Fruit fly (Drosophila melanogaster) whole organism, embryonic: ENCODE measurements around the gene sno.

Experiments used
- Atf-2 ChIP-seq: fragments of 200-800 bp; sonication (Bioruptor generic); optimal IDR thresholded peaks from 2 replicates; lab custom pipeline; 2016; ENCODE audit warnings: missing biosample characterization, missing genetic modification characterization
- Bteb2 ChIP-seq: fragments of 200-800 bp; sonication (Bioruptor generic); optimal IDR thresholded peaks from 2 replicates; lab custom pipeline; 2016; ENCODE audit warnings: missing biosample characterization, missing genetic modification characterization
- C15 ChIP-seq: fragments of 200-800 bp; sonication (Bioruptor generic); IDR thresholded peaks from 3 replicates; pipeline ENCODE4 v1.3.6; 2022; ENCODE audit warnings: missing biosample characterization, missing genetic modification characterization
- CG10366 ChIP-seq: fragments of 200-800 bp; sonication (Bioruptor generic); IDR thresholded peaks from 2 replicates; pipeline ENCODE4 v1.3.6; 2022; ENCODE audit warnings: missing biosample characterization, missing genetic modification characterization
- CG10654 ChIP-seq: fragments of 200-800 bp; sonication (Bioruptor generic); optimal IDR thresholded peaks from 2 replicates; lab custom pipeline; 2016; ENCODE audit warnings: missing biosample characterization, missing genetic modification characterization
- CG11085 ChIP-seq: fragments of 200-800 bp; sonication (Bioruptor generic); IDR thresholded peaks from 2 replicates; pipeline ENCODE4 v1.3.6; 2022; ENCODE audit warnings: missing biosample characterization, missing genetic modification characterization
- CG11093 ChIP-seq: fragments of 200-800 bp; sonication (Bioruptor generic); IDR thresholded peaks from 3 replicates; pipeline ENCODE4 v1.3.6; 2022; ENCODE audit warnings: missing biosample characterization, missing genetic modification characterization
- CG11695 ChIP-seq: fragments of 200-800 bp; sonication (Bioruptor generic); IDR thresholded peaks from 3 replicates; pipeline ENCODE4 v1.3.6; 2022; ENCODE audit warnings: missing biosample characterization, missing genetic modification characterization
- CG1233 ChIP-seq: fragments of 200-800 bp; sonication (Bioruptor generic); optimal IDR thresholded peaks from 4 replicates; lab custom pipeline; 2018; ENCODE audit warnings: missing biosample characterization, mild to moderate bottlenecking, missing genetic modification characterization
- CG12744 ChIP-seq: fragments of 200-800 bp; sonication (Bioruptor generic); optimal IDR thresholded peaks from 2 replicates; lab custom pipeline; 2016; ENCODE audit warnings: missing biosample characterization, missing genetic modification characterization
- CG12769 ChIP-seq: fragments of 200-800 bp; sonication (Bioruptor generic); optimal IDR thresholded peaks from 2 replicates; lab custom pipeline; 2019; ENCODE audit warnings: missing biosample characterization, mild to moderate bottlenecking, missing genetic modification characterization, moderate library complexity
- CG16779 ChIP-seq: fragments of 200-800 bp; sonication (Bioruptor generic); IDR thresholded peaks from 2 replicates; pipeline ENCODE4 v1.3.6; 2022; ENCODE audit warnings: missing biosample characterization, missing genetic modification characterization
- CG17802 ChIP-seq: fragments of 200-800 bp; sonication (Bioruptor generic); optimal IDR thresholded peaks from 2 replicates; lab custom pipeline; 2018; ENCODE audit warnings: missing biosample characterization, mild to moderate bottlenecking, missing genetic modification characterization, moderate library complexity
- CG3065 ChIP-seq: fragments of 200-800 bp; sonication (Bioruptor generic); optimal IDR thresholded peaks from 2 replicates; lab custom pipeline; 2016; ENCODE audit warnings: missing biosample characterization, missing genetic modification characterization
- CG33213 ChIP-seq: fragments of 200-800 bp; sonication (Bioruptor generic); optimal IDR thresholded peaks from 3 replicates; lab custom pipeline; 2016; ENCODE audit warnings: missing biosample characterization, missing genetic modification characterization
- CG3838 ChIP-seq: fragments of 200-800 bp; sonication (Bioruptor generic); optimal IDR thresholded peaks from 3 replicates; lab custom pipeline; 2016; ENCODE audit warnings: missing biosample characterization, missing genetic modification characterization
- CG6683 ChIP-seq: fragments of 200-800 bp; sonication (Bioruptor generic); optimal IDR thresholded peaks from 2 replicates; lab custom pipeline; 2017; ENCODE audit warnings: missing biosample characterization, mild to moderate bottlenecking, missing genetic modification characterization, missing genetic modification reagents
- CG7745 ChIP-seq: fragments of 200-800 bp; sonication (Bioruptor generic); optimal IDR thresholded peaks from 2 replicates; lab custom pipeline; 2018; ENCODE audit warnings: missing biosample characterization, mild to moderate bottlenecking, missing genetic modification characterization, moderate library complexity
- CG7786 ChIP-seq: fragments of 200-800 bp; sonication (Bioruptor generic); optimal IDR thresholded peaks from 2 replicates; lab custom pipeline; 2016; ENCODE audit warnings: missing biosample characterization, missing genetic modification characterization
- Camta ChIP-seq: fragments of 200-800 bp; sonication (Bioruptor generic); optimal IDR thresholded peaks from 2 replicates; lab custom pipeline; 2016; ENCODE audit warnings: missing biosample characterization, missing genetic modification characterization
- Dad ChIP-seq: fragments of 200-800 bp; sonication (Bioruptor generic); optimal IDR thresholded peaks from 3 replicates; lab custom pipeline; 2016; ENCODE audit warnings: missing biosample characterization, missing genetic modification characterization
- Doc3 ChIP-seq: fragments of 200-800 bp; sonication (Bioruptor generic); IDR thresholded peaks from 3 replicates; pipeline ENCODE4 v1.3.6; 2022; ENCODE audit warnings: missing biosample characterization, missing genetic modification characterization; ENCODE audit not compliant: partially characterized antibody
- Eip74EF ChIP-seq, 2 experiments: fragments of 200-800 bp in 1 of 2; fragments of >200 bp in 1 of 2; sonication (Bioruptor generic) in 1 of 2; optimal IDR thresholded peaks; 2 replicates each; lab custom pipeline; 2017 to 2019; ENCODE audit warnings: missing biosample characterization in 2 of 2, missing genetic modification characterization in 2 of 2, mild to moderate bottlenecking in 1 of 2, moderate library complexity in 1 of 2
- Gsc ChIP-seq: fragments of 200-800 bp; sonication (Bioruptor generic); IDR thresholded peaks from 2 replicates; pipeline ENCODE4 v1.3.6; 2022; ENCODE audit warnings: missing biosample characterization, missing genetic modification characterization
- Hey ChIP-seq: fragments of 200-800 bp; sonication (Bioruptor generic); optimal IDR thresholded peaks from 3 replicates; lab custom pipeline; 2018; ENCODE audit warnings: missing biosample characterization, mild to moderate bottlenecking, missing genetic modification characterization
- Lpt ChIP-seq: fragments of >200 bp; optimal IDR thresholded peaks from 2 replicates; lab custom pipeline; 2018; ENCODE audit warnings: missing biosample characterization, missing genetic modification characterization
- NC2β ChIP-seq: fragments of 200-800 bp; sonication (Bioruptor generic); optimal IDR thresholded peaks from 2 replicates; lab custom pipeline; 2016; ENCODE audit warnings: missing biosample characterization, missing genetic modification characterization
- NFAT ChIP-seq: fragments of 200-800 bp; sonication (Bioruptor generic); IDR thresholded peaks from 2 replicates; pipeline ENCODE4 v1.3.6; 2022; ENCODE audit warnings: missing biosample characterization, missing genetic modification characterization
- Ptx1 ChIP-seq: fragments of 200-800 bp; sonication (Bioruptor generic); IDR thresholded peaks from 2 replicates; pipeline ENCODE4 v1.3.6; 2022; ENCODE audit warnings: missing biosample characterization, missing genetic modification characterization
- Usf ChIP-seq: fragments of 200-800 bp; sonication (Bioruptor generic); optimal IDR thresholded peaks from 2 replicates; lab custom pipeline; 2017; ENCODE audit warnings: missing genotype, missing biosample characterization, missing genetic modification characterization
- Xrp1 ChIP-seq: fragments of 200-800 bp; sonication (Bioruptor generic); IDR thresholded peaks from 2 replicates; pipeline ENCODE4 v1.3.6; 2022; ENCODE audit warnings: missing biosample characterization, missing genetic modification characterization
- ab ChIP-seq: fragments of 200-800 bp; sonication (Bioruptor generic); optimal IDR thresholded peaks from 2 replicates; lab custom pipeline; 2016; ENCODE audit warnings: missing biosample characterization, missing genetic modification characterization
- btn ChIP-seq: fragments of 200-800 bp; sonication (Bioruptor generic); optimal IDR thresholded peaks from 2 replicates; lab custom pipeline; 2016; ENCODE audit warnings: missing biosample characterization, missing genetic modification characterization
- chinmo ChIP-seq: fragments of 200-800 bp; sonication (Bioruptor generic); IDR thresholded peaks from 4 replicates; pipeline ENCODE4 v1.3.6; 2022; ENCODE audit warnings: missing biosample characterization, missing genetic modification characterization; ENCODE audit not compliant: partially characterized antibody
- ci ChIP-seq: fragments of 200-800 bp; sonication (Bioruptor generic); IDR thresholded peaks from 3 replicates; pipeline ENCODE4 v1.3.6; 2022; ENCODE audit warnings: missing biosample characterization, missing genetic modification characterization
- dysf ChIP-seq: fragments of 200-800 bp; sonication (Bioruptor generic); IDR thresholded peaks from 3 replicates; pipeline ENCODE4 v1.3.6; 2022; ENCODE audit warnings: missing biosample characterization, missing genetic modification characterization
- fru ChIP-seq: fragments of >200 bp; optimal IDR thresholded peaks from 2 replicates; lab custom pipeline; 2017
- grn ChIP-seq: fragments of 200-800 bp; sonication (Bioruptor generic); optimal IDR thresholded peaks from 3 replicates; lab custom pipeline; 2017; ENCODE audit warnings: missing biosample characterization, missing genetic modification characterization
- lab ChIP-seq: fragments of 200-800 bp; sonication (Bioruptor generic); optimal IDR thresholded peaks from 3 replicates; lab custom pipeline; 2017; ENCODE audit warnings: missing biosample characterization, missing genetic modification characterization, mild to moderate bottlenecking, moderate library complexity, missing genetic modification reagents
- nerfin-1 ChIP-seq: fragments of 200-800 bp; sonication (Bioruptor generic); optimal IDR thresholded peaks from 3 replicates; lab custom pipeline; 2019; ENCODE audit warnings: missing biosample characterization, mild to moderate bottlenecking, missing genetic modification characterization, moderate library complexity
- onecut ChIP-seq: fragments of 200-800 bp; sonication (Bioruptor generic); IDR thresholded peaks from 2 replicates; pipeline ENCODE4 v1.3.6; 2022; ENCODE audit warnings: missing biosample characterization, missing genetic modification characterization
- pita ChIP-seq: fragments of 200-800 bp; sonication (Bioruptor generic); optimal IDR thresholded peaks from 2 replicates; lab custom pipeline; 2017; ENCODE audit warnings: missing biosample characterization, mild to moderate bottlenecking, missing genetic modification characterization
- pnt ChIP-seq: fragments of 200-800 bp; sonication (Bioruptor generic); optimal IDR thresholded peaks from 3 replicates; lab custom pipeline; 2016; ENCODE audit warnings: missing biosample characterization, missing genetic modification characterization
- prd ChIP-seq, 3 experiments: fragments of >200 bp in 2 of 3; fragments of 200-800 bp in 1 of 3; sonication (Bioruptor generic) in 1 of 3; optimal IDR thresholded peaks in 2 of 3; IDR thresholded peaks in 1 of 3; 2 replicates in 2 of 3; 3 replicates in 1 of 3; pipeline versions ENCODE4 v1.3.6 to Lab custom; 2017 to 2022; ENCODE audit warnings: missing biosample characterization in 1 of 3, missing genetic modification characterization in 1 of 3
- schlank ChIP-seq: fragments of 200-800 bp; sonication (Bioruptor generic); optimal IDR thresholded peaks from 2 replicates; lab custom pipeline; 2018; ENCODE audit warnings: missing biosample characterization, mild to moderate bottlenecking, missing genetic modification characterization
- sens-2 ChIP-seq: fragments of 200-800 bp; sonication (Bioruptor generic); IDR thresholded peaks from 2 replicates; pipeline ENCODE4 v1.3.6; 2022; ENCODE audit warnings: missing biosample characterization, missing genetic modification characterization
- sna ChIP-seq: fragments of 200-800 bp; sonication (Bioruptor generic); IDR thresholded peaks from 2 replicates; pipeline ENCODE4 v1.3.6; 2022; ENCODE audit warnings: missing biosample characterization, missing genetic modification characterization; ENCODE audit not compliant: partially characterized antibody
- tin ChIP-seq: fragments of 200-800 bp; sonication (Bioruptor generic); optimal IDR thresholded peaks from 3 replicates; lab custom pipeline; 2016; ENCODE audit warnings: missing biosample characterization, missing genetic modification characterization
- ttk ChIP-seq: fragments of 200-800 bp; sonication (Bioruptor generic); IDR thresholded peaks from 2 replicates; pipeline ENCODE4 v2.1.2; 2022; ENCODE audit warnings: missing biosample characterization, missing genetic modification characterization
- z ChIP-seq: fragments of 200-800 bp; sonication (Bioruptor generic); IDR thresholded peaks from 3 replicates; pipeline ENCODE4 v1.3.6; 2022; ENCODE audit warnings: missing biosample characterization, missing genetic modification characterization
- zfh2 ChIP-seq: fragments of 200-800 bp; sonication (Bioruptor generic); optimal IDR thresholded peaks from 2 replicates; lab custom pipeline; 2016; ENCODE audit warnings: missing biosample characterization, missing genetic modification characterization

Gene sno

dm6 chrX:13159481-13159880 is 52.0 kb downstream of the sno start, which contains the start of the genes Bap60 and CG12096 (continued):
- TF ChIP-seq CG16779 (no peak), fru (no peak), Eip74EF (GFP tag; optimal IDR thresholded peaks at IDR 0.05; lab: Kevin White, UChicago) (no peak), CG10654 (GFP tag; lab: Kevin White, UChicago) (peak; percentile 62), sens-2 (GFP tag; lab: Robert Waterston, UW) (no peak), CG7745 (tag; lab: Kevin White, UChicago) (no peak), CG7786 (GFP tag; lab: Kevin White, UChicago) (peak; percentile 86), C15 (GFP tag; lab: Robert Waterston, UW) (no peak), btn (GFP tag; lab: Kevin White, UChicago) (peak; percentile 34), grn (GFP tag; lab: Kevin White, UChicago) (no peak), sna (GFP tag; lab: Robert Waterston, UW) (peak; percentile 95), Dad (peak; percentile 72), Lpt (GFP tag; lab: Kevin White, UChicago) (no peak), z (GFP tag; lab: Robert Waterston, UW) (no peak), Ptx1 (GFP tag; lab: Robert Waterston, UW) (peak; percentile 76), Doc3 (peak; percentile 90), CG12769 (no peak), NFAT (GFP tag; lab: Robert Waterston, UW) (peak; percentile 49), Gsc (GFP tag; lab: Robert Waterston, UW) (0 out of 2 replicates have a peak, but pooled peaks have one; percentile 8), CG17802 (tag; lab: Kevin White, UChicago) (peak; percentile 12), NC2β (peak; percentile 68), pita (GFP tag; lab: Kevin White, UChicago) (no peak), Xrp1 (GFP tag; lab: Robert Waterston, UW) (peak; percentile 47; the same call in 1 of the 2 replicates), CG11695 (GFP tag; lab: Robert Waterston, UW) (0 out of 3 replicates have a peak, but pooled peaks have one; percentile 45), CG3065 (GFP tag; lab: Kevin White, UChicago) (peak; percentile 44), ttk (GFP tag; lab: Robert Waterston, UW) (no peak; the same call in 1 of the 2 replicates), Bteb2 (GFP tag; lab: Kevin White, UChicago) (peak; percentile 48), lab (no peak), ab (GFP tag; lab: Kevin White, UChicago) (peak; percentile 21), CG10366 (GFP tag; lab: Robert Waterston, UW) (peak; percentile 72), CG11093 (GFP tag; lab: Robert Waterston, UW) (peak; percentile 32; the same call in 1 of the 3 replicates), onecut (GFP tag; lab: Robert Waterston, UW) (0 out of 2 replicates have a peak, but pooled peaks have one; percentile 18), ci (GFP tag; lab: Robert Waterston, UW) (peak; percentile 68; the same call in 2 of the 3 replicates), schlank (peak; percentile 41), CG6683 (GFP tag; lab: Kevin White, UChicago) (peak; percentile 20), nerfin-1 (tag; lab: Kevin White, UChicago) (peak; percentile 70), zfh2 (GFP tag; lab: Kevin White, UChicago) (peak; percentile 88), pnt (GFP tag; lab: Kevin White, UChicago) (peak; percentile 65), CG3838 (GFP tag; lab: Kevin White, UChicago) (no peak), CG11085 (GFP tag; lab: Robert Waterston, UW) (no peak), chinmo (GFP tag; lab: Robert Waterston, UW) (peak; percentile 68; the same call in 1 of the 4 replicates), dysf (GFP tag; lab: Robert Waterston, UW) (peak; percentile 75; the same call in 2 of the 3 replicates), prd (optimal IDR thresholded peaks at IDR 0.05; lab: Kevin White, UChicago) (no peak), prd (GFP tag; IDR thresholded peaks at IDR 0.05; lab: Robert Waterston, UW) (peak; percentile 76), tin (peak; percentile 64), CG12744 (GFP tag; lab: Kevin White, UChicago) (peak; percentile 68), Usf (peak; percentile 56), CG33213 (GFP tag; lab: Kevin White, UChicago) (peak; percentile 69), Atf-2 (GFP tag; lab: Kevin White, UChicago) (peak; percentile 56), Hey (tag; lab: Kevin White, UChicago) (no peak), Camta (GFP tag; lab: Kevin White, UChicago) (peak; percentile 69), CG1233 (GFP tag; lab: Kevin White, UChicago) (peak; percentile 62)
